Worm (Caenorhabditis elegans): Measurements from ENCODE around the gene pigk-1.

Gene pigk-1

DNA sequence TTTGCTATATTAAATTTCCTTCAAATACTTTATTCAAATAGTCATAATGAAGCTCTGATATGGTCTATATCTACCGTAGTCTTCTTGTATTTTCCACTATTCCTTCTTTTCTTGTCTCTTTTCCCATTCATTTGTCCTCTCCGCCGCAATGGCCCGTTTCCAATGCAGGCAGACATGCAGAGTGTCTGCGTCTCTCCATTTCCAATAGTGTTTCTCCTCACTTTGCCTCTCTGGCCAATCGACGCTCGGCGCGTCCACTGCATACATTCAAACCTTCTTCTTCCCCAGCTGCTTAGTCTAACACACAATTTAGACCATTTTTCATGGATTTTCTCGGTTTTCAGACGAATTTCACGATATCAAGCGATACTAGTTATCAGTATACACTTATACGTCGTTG, 15.4 kb upstream of the pigk-1 start (continued):
- TF ChIP-seq ceh-90 (tag; optimal IDR thresholded peaks at IDR 0.05): no peak
- no peak for TF ChIP-seq efl-3 (GFP tag; optimal IDR thresholded peaks at IDR 0.05)
- TF ChIP-seq C34B4.2 (tag; optimal IDR thresholded peaks at IDR 0.05): no peak
- no peak for TF ChIP-seq elt-3 (tag; optimal IDR thresholded peaks at IDR 0.05)
- TF ChIP-seq sptf-1 (tag; optimal IDR thresholded peaks at IDR 0.05): no peak
- no peak for TF ChIP-seq nhr-11 (tag; optimal IDR thresholded peaks at IDR 0.05)
- no peak for TF ChIP-seq fkh-4 (tag; optimal IDR thresholded peaks at IDR 0.05; ENCODE audit: borderline replicate concordance)
- TF ChIP-seq ceh-88 (GFP tag; IDR thresholded peaks at IDR 0.05): no peak
- peak; percentile 64 for TF ChIP-seq rnt-1 (tag; optimal IDR thresholded peaks at IDR 0.05)
- no peak for TF ChIP-seq mep-1 (tag; optimal IDR thresholded peaks at IDR 0.05)
- peak; percentile 55 to 69 for TF ChIP-seq efl-1 (optimal IDR thresholded peaks at IDR 0.05)
- peak in 1 of 2 experiments; percentile 92 for TF ChIP-seq efl-1 (GFP tag; optimal IDR thresholded peaks at IDR 0.05 in 1 of 2)
- no peak for TF ChIP-seq hlh-17 (GFP tag; optimal IDR thresholded peaks at IDR 0.05; ENCODE audit: borderline replicate concordance)
- no peak for TF ChIP-seq fos-1 (tag; optimal IDR thresholded peaks at IDR 0.05)
- TF ChIP-seq snpc-4 (tag; optimal IDR thresholded peaks at IDR 0.05): no peak
- TF ChIP-seq pqm-1 (tag; optimal IDR thresholded peaks at IDR 0.05): no peak
- TF ChIP-seq pax-3 (tag; optimal IDR thresholded peaks at IDR 0.05): no peak
- no peak for TF ChIP-seq isw-1 (GFP tag; IDR thresholded peaks at IDR 0.05)
- TF ChIP-seq jun-1 (tag; optimal IDR thresholded peaks at IDR 0.05): peak; percentile 3
- TF ChIP-seq vab-15 (tag; optimal IDR thresholded peaks at IDR 0.05): no peak
- TF ChIP-seq lin-35 (GFP tag; optimal IDR thresholded peaks at IDR 0.05): peak in 1 of 2 experiments; percentile 26
- TF ChIP-seq pag-3 (tag; optimal IDR thresholded peaks at IDR 0.05; ENCODE audit: borderline replicate concordance, insufficient read depth): no peak
- peak; percentile 30; the same call in 1 of the 2 replicates for TF ChIP-seq grh-1 (GFP tag; IDR thresholded peaks at IDR 0.05)
- no peak for TF ChIP-seq alr-1 (tag; optimal IDR thresholded peaks at IDR 0.05; ENCODE audit: borderline replicate concordance)
- TF ChIP-seq egl-27 (tag; optimal IDR thresholded peaks at IDR 0.05): no peak
- no peak for TF ChIP-seq irx-1 (tag; optimal IDR thresholded peaks at IDR 0.05)
- TF ChIP-seq hpl-2 (GFP tag; optimal IDR thresholded peaks at IDR 0.05): no peak
- no peak for TF ChIP-seq nhr-28 (tag; optimal IDR thresholded peaks at IDR 0.05)
- no peak for TF ChIP-seq Y116A8C.19 (tag; optimal IDR thresholded peaks at IDR 0.05; ENCODE audit: borderline replicate concordance)
- peak; percentile 41 for TF ChIP-seq dsc-1 (tag; optimal IDR thresholded peaks at IDR 0.05)
- peak; percentile 14 for TF ChIP-seq fkh-8 (tag; optimal IDR thresholded peaks at IDR 0.05)
- TF ChIP-seq unc-98 (GFP tag; IDR thresholded peaks at IDR 0.05): no peak
- no peak for TF ChIP-seq zip-4 (GFP tag; optimal IDR thresholded peaks at IDR 0.05)
- peak; percentile 15 for TF ChIP-seq tbx-2 (tag; optimal IDR thresholded peaks at IDR 0.05)
- peak in 1 of 3 experiments; percentile 43 for TF ChIP-seq ceh-82 (tag; optimal IDR thresholded peaks at IDR 0.05)
- no peak for TF ChIP-seq unc-130 (tag; optimal IDR thresholded peaks at IDR 0.05)
- TF ChIP-seq aly-2 (tag; optimal IDR thresholded peaks at IDR 0.05): no peak
- TF ChIP-seq nhr-20 (tag; optimal IDR thresholded peaks at IDR 0.05): peak; percentile 37
- no peak for TF ChIP-seq blmp-1 (tag; optimal IDR thresholded peaks at IDR 0.05)
- TF ChIP-seq skn-1 (tag; optimal IDR thresholded peaks at IDR 0.05): no peak
- no peak for TF ChIP-seq ceh-63 (GFP tag; optimal IDR thresholded peaks at IDR 0.05)
- no peak for TF ChIP-seq nhr-84 (tag; optimal IDR thresholded peaks at IDR 0.05)
- no peak for TF ChIP-seq unc-62 (GFP tag; optimal IDR thresholded peaks at IDR 0.05)
- no peak for TF ChIP-seq hlh-4 (tag; optimal IDR thresholded peaks at IDR 0.05)
- peak; percentile 61 for TF ChIP-seq nhr-71 (tag; optimal IDR thresholded peaks at IDR 0.05)
- no peak for TF ChIP-seq egl-13 (tag; optimal IDR thresholded peaks at IDR 0.05)
- TF ChIP-seq ztf-4 (tag; optimal IDR thresholded peaks at IDR 0.05): no peak
- peak in 1 of 2 experiments; percentile 12 for TF ChIP-seq ztf-11 (tag; optimal IDR thresholded peaks at IDR 0.05)
- no peak for TF ChIP-seq C16A3.4 (tag; optimal IDR thresholded peaks at IDR 0.05)
- no peak for TF ChIP-seq unc-30 (tag; optimal IDR thresholded peaks at IDR 0.05)
- peak; percentile 10 for TF ChIP-seq F16B12.6 (tag; optimal IDR thresholded peaks at IDR 0.05)
- TF ChIP-seq C04F5.9 (tag; optimal IDR thresholded peaks at IDR 0.05): no peak
- no peak for TF ChIP-seq mab-9 (GFP tag; IDR thresholded peaks at IDR 0.05)

Data from whole organism, L1 larva.